Fruit fly (Drosophila melanogaster): ENCODE data around the gene t-cup.

dm6 chr2L:12529949-12530849, 33.1 kb upstream of the t-cup start:
- no peak for TF ChIP-seq CG2678 (tag; optimal IDR thresholded peaks at IDR 0.05)
- TF ChIP-seq CG16779 (GFP tag; IDR thresholded peaks at IDR 0.05): no peak
- no peak for TF ChIP-seq CG6813 (GFP tag; optimal IDR thresholded peaks at IDR 0.05)
- TF ChIP-seq CG18011 (GFP tag; optimal IDR thresholded peaks at IDR 0.05): no peak
- TF ChIP-seq H2.0 (GFP tag; IDR thresholded peaks at IDR 0.05): no peak
- TF ChIP-seq CG4404 (GFP tag; IDR thresholded peaks at IDR 0.05): no peak
- peak; percentile 68 for TF ChIP-seq D19B (GFP tag; optimal IDR thresholded peaks at IDR 0.05)
- no peak for TF ChIP-seq jigr1 (GFP tag; IDR thresholded peaks at IDR 0.05)
